Worm (Caenorhabditis elegans): ENCODE data around the gene C31H2.3.
A peak's percentile ranks its signal among the peaks of the same experiment; 100 is the strongest.

C31H2.3 gene

ce11 chrX:5154278-5154677 is at the start of gene C31H2.3:
C31H2.3 (minus strand) TSS chrX:5154378.
- no peak for TF ChIP-seq lin-39 (tag; optimal IDR thresholded peaks at IDR 0.05)
- TF ChIP-seq nhr-12 (tag; optimal IDR thresholded peaks at IDR 0.05) = no peak
- TF ChIP-seq snpc-4 (tag; optimal IDR thresholded peaks at IDR 0.05) = no peak
- no peak for TF ChIP-seq nhr-77 (tag; optimal IDR thresholded peaks at IDR 0.05)
- no peak for TF ChIP-seq egl-27 (tag; optimal IDR thresholded peaks at IDR 0.05)
- no peak for TF ChIP-seq peb-1 (tag; optimal IDR thresholded peaks at IDR 0.05)
- no peak for TF ChIP-seq unc-39 (tag; optimal IDR thresholded peaks at IDR 0.05)
- TF ChIP-seq sma-9 (GFP tag; optimal IDR thresholded peaks at IDR 0.05) = no peak
- no peak for TF ChIP-seq sma-9 (tag; optimal IDR thresholded peaks at IDR 0.05)
- no peak for TF ChIP-seq elt-3 (tag; optimal IDR thresholded peaks at IDR 0.05)
- no peak for TF ChIP-seq sma-3 (GFP tag; optimal IDR thresholded peaks at IDR 0.05)
- TF ChIP-seq elt-1 (tag; optimal IDR thresholded peaks at IDR 0.05) = no peak
- TF ChIP-seq ztf-11 (tag; optimal IDR thresholded peaks at IDR 0.05) = no peak

- no peak for TF ChIP-seq ZK546.5 (tag; optimal IDR thresholded peaks at IDR 0.05)
- no peak for TF ChIP-seq mdl-1 (tag; optimal IDR thresholded peaks at IDR 0.05)
- no peak for TF ChIP-seq nhr-10 (tag; optimal IDR thresholded peaks at IDR 0.05)
- TF ChIP-seq mab-5 (tag; optimal IDR thresholded peaks at IDR 0.05) = no peak
- no peak for TF ChIP-seq F13H6.1 (tag; optimal IDR thresholded peaks at IDR 0.05)
These were observed 48.7 kb upstream of the C31H2.3 start for ce11 chrX:5202923-5203322.

- TF ChIP-seq fos-1 (tag; optimal IDR thresholded peaks at IDR 0.05) = peak; percentile 43
- no peak for TF ChIP-seq nhr-10 (tag; optimal IDR thresholded peaks at IDR 0.05)
These were observed 48.2 kb upstream of the C31H2.3 start for ce11 chrX:5202399-5202798.

- no peak for TF ChIP-seq Y55F3AM.14 (GFP tag; optimal IDR thresholded peaks at IDR 0.05)
These were observed 47.7 kb upstream of the C31H2.3 start for ce11 chrX:5201860-5202259.

- no peak for TF ChIP-seq Y55F3AM.14 (GFP tag; optimal IDR thresholded peaks at IDR 0.05)
- no peak for TF ChIP-seq lin-13 (GFP tag; optimal IDR thresholded peaks at IDR 0.05)
- TF ChIP-seq sma-9 (GFP tag; optimal IDR thresholded peaks at IDR 0.05) = peak; percentile 13
- no peak for TF ChIP-seq sma-9 (tag; optimal IDR thresholded peaks at IDR 0.05)
- TF ChIP-seq ceh-16 (tag; optimal IDR thresholded peaks at IDR 0.05) = no peak
- no peak for TF ChIP-seq gmeb-1 (tag; optimal IDR thresholded peaks at IDR 0.05)
- TF ChIP-seq unc-62 (GFP tag; optimal IDR thresholded peaks at IDR 0.05) = peak; percentile 4
- TF ChIP-seq nhr-129 (tag; optimal IDR thresholded peaks at IDR 0.05) = no peak
- no peak for TF ChIP-seq ztf-4 (tag; optimal IDR thresholded peaks at IDR 0.05)
- no peak for TF ChIP-seq blmp-1 (tag; optimal IDR thresholded peaks at IDR 0.05; ENCODE audit: insufficient read depth)
- TF ChIP-seq F13H6.1 (tag; optimal IDR thresholded peaks at IDR 0.05) = peak; percentile 35
- no peak for TF ChIP-seq nhr-6 (tag; optimal IDR thresholded peaks at IDR 0.05)
- no peak for TF ChIP-seq crh-2 (tag; optimal IDR thresholded peaks at IDR 0.05)
- no peak for TF ChIP-seq sma-3 (GFP tag; optimal IDR thresholded peaks at IDR 0.05)
- TF ChIP-seq mdl-1 (tag; optimal IDR thresholded peaks at IDR 0.05) = no peak
- peak in 1 of 2 experiments; percentile 24 for TF ChIP-seq lsy-2 (tag; optimal IDR thresholded peaks at IDR 0.05)
- TF ChIP-seq unc-39 (tag; optimal IDR thresholded peaks at IDR 0.05) = no peak
- TF ChIP-seq dmd-4 (tag; optimal IDR thresholded peaks at IDR 0.05) = no peak
- no peak for TF ChIP-seq mbf-1 (tag; optimal IDR thresholded peaks at IDR 0.05)
- no peak for TF ChIP-seq sem-4 (tag; optimal IDR thresholded peaks at IDR 0.05)
- TF ChIP-seq nhr-237 (tag; optimal IDR thresholded peaks at IDR 0.05) = no peak
- no peak for TF ChIP-seq nhr-77 (tag; optimal IDR thresholded peaks at IDR 0.05)
- no peak for TF ChIP-seq egl-27 (tag; optimal IDR thresholded peaks at IDR 0.05)
- no peak for TF ChIP-seq mab-5 (tag; optimal IDR thresholded peaks at IDR 0.05)
- TF ChIP-seq nhr-10 (tag; optimal IDR thresholded peaks at IDR 0.05) = no peak
- TF ChIP-seq peb-1 (tag; optimal IDR thresholded peaks at IDR 0.05) = no peak
- no peak for TF ChIP-seq ZK546.5 (tag; optimal IDR thresholded peaks at IDR 0.05)
- TF ChIP-seq nhr-21 (tag; optimal IDR thresholded peaks at IDR 0.05) = no peak
- TF ChIP-seq lin-39 (tag; optimal IDR thresholded peaks at IDR 0.05) = peak; percentile 2
- no peak for TF ChIP-seq ztf-11 (tag; optimal IDR thresholded peaks at IDR 0.05)
These were observed 45.7 kb upstream of the C31H2.3 start for ce11 chrX:5199825-5200373.

Measured in whole organism, L2 larva.